Fruit fly (Drosophila melanogaster) whole organism, prepupa: ENCODE data around the gene CG46466.

Source experiments
- Blimp-1 ChIP-seq: fragments of 200-800 bp; sonication (Bioruptor generic); optimal IDR thresholded peaks from 3 replicates; lab custom pipeline; 2017; ENCODE audit warnings: missing biosample characterization, missing genetic modification characterization, mild to moderate bottlenecking, moderate library complexity, missing genetic modification reagents
- CG10631 ChIP-seq: fragments of 200-800 bp; sonication (Bioruptor generic); optimal IDR thresholded peaks from 2 replicates; lab custom pipeline; 2016; ENCODE audit warnings: missing biosample characterization, missing genetic modification characterization
- CG10669 ChIP-seq: fragments of 200-800 bp; sonication (Bioruptor generic); optimal IDR thresholded peaks from 3 replicates; lab custom pipeline; 2018; ENCODE audit warnings: missing biosample characterization, mild to moderate bottlenecking, missing genetic modification characterization, moderate library complexity
- CG11294 ChIP-seq: fragments of 200-800 bp; sonication (Bioruptor generic); IDR thresholded peaks from 2 replicates; pipeline ENCODE4 v1.3.6; 2022; ENCODE audit warnings: missing biosample characterization, missing genetic modification characterization
- CG11902 ChIP-seq: fragments of 200-800 bp; sonication (Bioruptor generic); optimal IDR thresholded peaks from 3 replicates; lab custom pipeline; 2016; ENCODE audit warnings: missing biosample characterization, missing genetic modification characterization
- CG1621 ChIP-seq: fragments of 200-800 bp; sonication (Bioruptor generic); optimal IDR thresholded peaks from 3 replicates; lab custom pipeline; 2018; ENCODE audit warnings: missing biosample characterization, mild to moderate bottlenecking, missing genetic modification characterization
- CG16779 ChIP-seq: fragments of 200-800 bp; sonication (Bioruptor generic); optimal IDR thresholded peaks from 3 replicates; lab custom pipeline; 2017; ENCODE audit warnings: missing biosample characterization, mild to moderate bottlenecking, missing genetic modification characterization
- CG3032 ChIP-seq: fragments of 200-800 bp; optimal IDR thresholded peaks from 2 replicates; lab custom pipeline; 2019; ENCODE audit warnings: missing biosample characterization, mild to moderate bottlenecking, missing genetic modification characterization, moderate library complexity
- CG31627 ChIP-seq: fragments of 200-800 bp; sonication (Bioruptor generic); optimal IDR thresholded peaks from 3 replicates; lab custom pipeline; 2016; ENCODE audit warnings: missing biosample characterization, missing genetic modification characterization
- CG32006 ChIP-seq: fragments of 200-800 bp; sonication (Bioruptor generic); optimal IDR thresholded peaks from 3 replicates; lab custom pipeline; 2017; ENCODE audit warnings: missing biosample characterization, mild to moderate bottlenecking, missing genetic modification characterization
- CG34406 ChIP-seq: fragments of 200-800 bp; sonication (Bioruptor generic); optimal IDR thresholded peaks from 3 replicates; lab custom pipeline; 2016; ENCODE audit warnings: missing biosample characterization, missing genetic modification characterization
- CG6163 ChIP-seq: fragments of 200-800 bp; sonication (Bioruptor generic); IDR thresholded peaks from 3 replicates; pipeline ENCODE4 v1.3.6; 2022; ENCODE audit warnings: missing biosample characterization, missing genetic modification characterization
- CG6792 ChIP-seq: fragments of 200-800 bp; sonication (Bioruptor generic); optimal IDR thresholded peaks from 3 replicates; lab custom pipeline; 2016; ENCODE audit warnings: missing biosample characterization, missing genetic modification characterization
- CG6808 ChIP-seq: fragments of 200-800 bp; sonication (Bioruptor generic); optimal IDR thresholded peaks from 3 replicates; lab custom pipeline; 2017; ENCODE audit warnings: missing biosample characterization, missing genetic modification characterization, mild to moderate bottlenecking, moderate library complexity, missing genetic modification reagents
- CG6854 ChIP-seq: fragments of 200-800 bp; sonication (Bioruptor generic); optimal IDR thresholded peaks from 2 replicates; lab custom pipeline; 2017; ENCODE audit warnings: missing biosample characterization, mild to moderate bottlenecking, missing genetic modification characterization
- CG7368 ChIP-seq: fragments of 200-800 bp; sonication (Bioruptor generic); optimal IDR thresholded peaks from 3 replicates; lab custom pipeline; 2016; ENCODE audit warnings: missing biosample characterization, missing genetic modification characterization
- CG8119 ChIP-seq: fragments of 200-800 bp; sonication (Bioruptor generic); IDR thresholded peaks from 3 replicates; pipeline ENCODE4 v1.3.6; 2022; ENCODE audit warnings: missing biosample characterization, missing genetic modification characterization
- Eip75B ChIP-seq: fragments of 200-800 bp; sonication (Bioruptor generic); optimal IDR thresholded peaks from 3 replicates; lab custom pipeline; 2016; ENCODE audit warnings: missing biosample characterization, missing genetic modification characterization
- Eip78C ChIP-seq: fragments of 200-800 bp; sonication (Bioruptor generic); peaks from one replicate; lab custom pipeline; 2016; ENCODE audit warnings: missing biosample characterization, missing genetic modification characterization
- Eip93F ChIP-seq: fragments of 200-800 bp; sonication (Bioruptor generic); optimal IDR thresholded peaks from 2 replicates; lab custom pipeline; 2016; ENCODE audit warnings: missing biosample characterization, mild to moderate bottlenecking, missing genetic modification characterization
- Ets21C ChIP-seq: fragments of 200-800 bp; sonication (Bioruptor generic); optimal IDR thresholded peaks from 3 replicates; lab custom pipeline; 2016; ENCODE audit warnings: missing biosample characterization, missing genetic modification characterization
- Gug ChIP-seq: fragments of 200-800 bp; sonication (Bioruptor generic); IDR thresholded peaks from 2 replicates; pipeline ENCODE4 v1.3.6; 2022; ENCODE audit warnings: missing biosample characterization, missing genetic modification characterization
- Hr38 ChIP-seq: sonication (Bioruptor generic); optimal IDR thresholded peaks from 2 replicates; lab custom pipeline; 2016; ENCODE audit warnings: missing biosample characterization, missing genetic modification characterization
- Hr39 ChIP-seq: fragments of 200-800 bp; sonication (Bioruptor generic); optimal IDR thresholded peaks from 2 replicates; lab custom pipeline; 2016; ENCODE audit warnings: missing biosample characterization, missing genetic modification characterization
- Lpt ChIP-seq: fragments of 200-800 bp; sonication (Bioruptor generic); optimal IDR thresholded peaks from 3 replicates; lab custom pipeline; 2016; ENCODE audit warnings: missing biosample characterization, missing genetic modification characterization
- Met ChIP-seq: fragments of 200-800 bp; sonication (Bioruptor generic); optimal IDR thresholded peaks from 3 replicates; lab custom pipeline; 2016; ENCODE audit warnings: missing biosample characterization, missing genetic modification characterization
- OdsH ChIP-seq: fragments of 200-800 bp; sonication (Bioruptor generic); optimal IDR thresholded peaks from 3 replicates; lab custom pipeline; 2016; ENCODE audit warnings: missing biosample characterization, missing genetic modification characterization
- Smox ChIP-seq: fragments of 200-800 bp; sonication (Bioruptor generic); optimal IDR thresholded peaks from 3 replicates; lab custom pipeline; 2016; ENCODE audit warnings: missing biosample characterization, missing genetic modification characterization
- Sox102F ChIP-seq: fragments of 200-800 bp; sonication (Bioruptor generic); optimal IDR thresholded peaks from 2 replicates; lab custom pipeline; 2016; ENCODE audit warnings: missing biosample characterization, mild to moderate bottlenecking, missing genetic modification characterization
- Sox14 ChIP-seq: fragments of 200-800 bp; sonication (Bioruptor generic); optimal IDR thresholded peaks from 3 replicates; lab custom pipeline; 2016; ENCODE audit warnings: missing biosample characterization, missing genetic modification characterization
- Sox15 ChIP-seq: fragments of 200-800 bp; sonication (Bioruptor generic); optimal IDR thresholded peaks from 3 replicates; lab custom pipeline; 2016; ENCODE audit warnings: missing biosample characterization, missing genetic modification characterization
- achi ChIP-seq: fragments of 200-800 bp; sonication (Bioruptor generic); optimal IDR thresholded peaks from 3 replicates; lab custom pipeline; 2016; ENCODE audit warnings: missing biosample characterization, missing genetic modification characterization
- acj6 ChIP-seq: fragments of 200-800 bp; sonication (Bioruptor generic); optimal IDR thresholded peaks from 3 replicates; lab custom pipeline; 2016; ENCODE audit warnings: missing biosample characterization, missing genetic modification characterization
- cyc ChIP-seq: fragments of 200-800 bp; sonication (Bioruptor generic); optimal IDR thresholded peaks from 3 replicates; lab custom pipeline; 2016; ENCODE audit warnings: missing biosample characterization, missing genetic modification characterization
- dac ChIP-seq: fragments of 200-800 bp; sonication (Bioruptor generic); optimal IDR thresholded peaks from 2 replicates; lab custom pipeline; 2017; ENCODE audit warnings: missing biosample characterization, mild to moderate bottlenecking, missing genetic modification characterization
- dsx ChIP-seq: fragments of 200-800 bp; optimal IDR thresholded peaks from 3 replicates; lab custom pipeline; 2019; ENCODE audit warnings: missing biosample characterization, mild to moderate bottlenecking, missing genetic modification characterization, moderate library complexity; ENCODE audit not compliant: poor library complexity, severe bottlenecking
- fd59A ChIP-seq: fragments of 200-800 bp; sonication (Bioruptor generic); optimal IDR thresholded peaks from 2 replicates; lab custom pipeline; 2017; ENCODE audit warnings: missing biosample characterization, mild to moderate bottlenecking, missing genetic modification characterization, missing genetic modification reagents
- fd85E ChIP-seq: fragments of 200-800 bp; sonication (Bioruptor generic); optimal IDR thresholded peaks from 3 replicates; lab custom pipeline; 2016; ENCODE audit warnings: missing biosample characterization, missing genetic modification characterization
- fkh ChIP-seq: fragments of 200-800 bp; sonication (Bioruptor generic); optimal IDR thresholded peaks from 3 replicates; lab custom pipeline; 2017; ENCODE audit warnings: missing biosample characterization, mild to moderate bottlenecking, missing genetic modification characterization, moderate library complexity
- lz ChIP-seq: fragments of 200-800 bp; sonication (Bioruptor generic); optimal IDR thresholded peaks from 3 replicates; lab custom pipeline; 2016; ENCODE audit warnings: missing biosample characterization, missing genetic modification characterization
- net ChIP-seq: fragments of 200-800 bp; sonication (Bioruptor generic); optimal IDR thresholded peaks from 3 replicates; lab custom pipeline; 2016; ENCODE audit warnings: missing biosample characterization, missing genetic modification characterization
- pdm3 ChIP-seq: fragments of 200-800 bp; sonication (Bioruptor generic); optimal IDR thresholded peaks from 3 replicates; lab custom pipeline; 2016; ENCODE audit warnings: missing biosample characterization, missing genetic modification characterization
- salr ChIP-seq, 2 experiments: fragments of 200-800 bp; sonication (Bioruptor generic); optimal IDR thresholded peaks; 3 replicates each; lab custom pipeline; 2016 to 2018; ENCODE audit warnings: missing biosample characterization in 2 of 2, missing genetic modification characterization in 2 of 2, mild to moderate bottlenecking in 1 of 2
- ss ChIP-seq, 2 experiments: fragments of 200-800 bp; sonication (Bioruptor generic); optimal IDR thresholded peaks; 2 replicates in 1 of 2; 3 replicates in 1 of 2; lab custom pipeline; 2017 to 2018; ENCODE audit warnings: mild to moderate bottlenecking in 2 of 2, missing biosample characterization in 2 of 2, missing genetic modification characterization in 2 of 2, moderate library complexity in 1 of 2
- topi ChIP-seq: fragments of 200-800 bp; sonication (Bioruptor generic); optimal IDR thresholded peaks from 3 replicates; lab custom pipeline; 2016; ENCODE audit warnings: missing biosample characterization, missing genetic modification characterization
- vri ChIP-seq: fragments of 200-800 bp; sonication (Bioruptor generic); optimal IDR thresholded peaks from 3 replicates; lab custom pipeline; 2016; ENCODE audit warnings: missing biosample characterization, mild to moderate bottlenecking, missing genetic modification characterization

The CG46466 gene

DNA sequence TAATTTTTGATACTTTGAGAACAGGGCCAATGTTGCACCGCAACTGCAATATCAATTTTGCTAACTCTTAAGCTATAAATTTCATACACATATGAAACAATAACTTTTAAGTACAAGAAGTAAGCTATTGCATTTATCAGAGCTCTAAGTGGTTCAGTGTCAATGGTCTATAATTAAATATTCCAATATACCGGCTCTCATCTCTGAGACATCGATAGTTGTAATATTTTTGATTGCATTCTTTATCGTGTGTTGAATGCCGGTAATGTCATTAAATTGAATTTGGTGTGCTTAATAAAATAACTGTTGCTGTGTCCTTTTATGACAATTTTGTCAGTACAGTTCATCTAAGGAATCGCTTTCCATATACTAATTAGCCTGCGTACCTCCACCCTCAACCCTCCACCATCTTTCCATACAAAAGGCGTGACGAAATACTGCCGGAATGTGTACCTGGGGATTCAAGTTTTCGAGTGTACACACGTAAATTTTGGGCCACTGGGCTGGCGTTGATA is 8.0 kb upstream of the CG46466 start, which contains the start of gene CG11360:
TSS of gene CG11360 (plus strand) at position 238 of the 515 bp plus-strand sequence.
- peak; percentile 41 for TF ChIP-seq CG3032 (tag; lab: Kevin White, UChicago)
- TF ChIP-seq topi (GFP tag; lab: Kevin White, UChicago), result peak; percentile 29
- no peak for TF ChIP-seq Eip75B
- TF ChIP-seq fd59A, result no peak
- peak; percentile 13 for TF ChIP-seq CG10669 (GFP tag; lab: Kevin White, UChicago)
- no peak for TF ChIP-seq CG6808 (GFP tag; lab: Kevin White, UChicago)
- peak; percentile 31 for TF ChIP-seq OdsH (GFP tag; lab: Kevin White, UChicago)
- TF ChIP-seq acj6 (GFP tag; lab: Kevin White, UChicago), result peak; percentile 18
- TF ChIP-seq Ets21C, result no peak
- peak; percentile 63 for TF ChIP-seq Eip78C (GFP tag; lab: Kevin White, UChicago)
- peak; percentile 26 for TF ChIP-seq pdm3 (GFP tag; lab: Kevin White, UChicago)
- no peak for TF ChIP-seq CG32006 (GFP tag; lab: Kevin White, UChicago)
- no peak for TF ChIP-seq dsx (GFP tag; lab: Kevin White, UChicago)
- no peak for TF ChIP-seq Met (GFP tag; lab: Kevin White, UChicago)
- TF ChIP-seq dac (GFP tag; lab: Kevin White, UChicago), result no peak
- peak; percentile 18 for TF ChIP-seq CG6854 (GFP tag; lab: Kevin White, UChicago)
- TF ChIP-seq salr (GFP tag; optimal IDR thresholded peaks at IDR 0.05; lab: Kevin White, UChicago), result no peak
- TF ChIP-seq CG16779 (tag; lab: Kevin White, UChicago), result no peak
- no peak for TF ChIP-seq Gug (GFP tag; lab: Robert Waterston, UW)
- no peak for TF ChIP-seq achi (GFP tag; lab: Kevin White, UChicago)
- no peak for TF ChIP-seq Blimp-1 (GFP tag; lab: Kevin White, UChicago)
- TF ChIP-seq fd85E (GFP tag; lab: Kevin White, UChicago), result no peak
- TF ChIP-seq CG1621 (tag; lab: Kevin White, UChicago), result peak; percentile 33
- TF ChIP-seq CG11294 (GFP tag; lab: Robert Waterston, UW), result no peak
- TF ChIP-seq CG31627, result peak; percentile 42
- TF ChIP-seq CG8119 (GFP tag; lab: Robert Waterston, UW), result no peak
- TF ChIP-seq Lpt (GFP tag; lab: Kevin White, UChicago), result no peak
- TF ChIP-seq vri, result no peak
- peak; percentile 33 for TF ChIP-seq Hr39 (GFP tag; lab: Kevin White, UChicago)
- TF ChIP-seq net, result no peak
- no peak for TF ChIP-seq cyc (GFP tag; lab: Kevin White, UChicago)
- TF ChIP-seq CG11902, result no peak
- peak; percentile 9 for TF ChIP-seq lz
- no peak for TF ChIP-seq Sox102F
- peak in 1 of 2 experiments; percentile 14 for TF ChIP-seq ss (GFP tag; optimal IDR thresholded peaks at IDR 0.05; lab: Kevin White, UChicago)
- no peak for TF ChIP-seq CG6163
- no peak for TF ChIP-seq CG6792
- no peak for TF ChIP-seq Smox (GFP tag; lab: Kevin White, UChicago)
- no peak for TF ChIP-seq Hr38 (GFP tag; lab: Kevin White, UChicago)
- no peak for TF ChIP-seq fkh (GFP tag; lab: Kevin White, UChicago)
- no peak for TF ChIP-seq CG7368 (GFP tag; lab: Kevin White, UChicago)
- no peak for TF ChIP-seq CG34406
- TF ChIP-seq CG10631 (GFP tag; lab: Kevin White, UChicago), result peak; percentile 27
- no peak for TF ChIP-seq Sox15 (GFP tag; lab: Kevin White, UChicago)
- TF ChIP-seq Eip93F (GFP tag; lab: Kevin White, UChicago), result no peak
- TF ChIP-seq Sox14 (GFP tag; lab: Kevin White, UChicago), result peak; percentile 36
- TF ChIP-seq, all 60 proteins: peak for 15
